Worm (Caenorhabditis elegans): ENCODE measurements around the gene ins-8.

ce11 chrIV:9716490-9716889, 35.7 kb upstream of the ins-8 start:
- TF ChIP-seq zag-1 (tag; optimal IDR thresholded peaks at IDR 0.05) (no peak), nhr-237 (tag; optimal IDR thresholded peaks at IDR 0.05) (no peak), fkh-10 (GFP tag; optimal IDR thresholded peaks at IDR 0.05) (no peak), pqm-1 (tag; optimal IDR thresholded peaks at IDR 0.05) (peak; percentile 72), nhr-11 (tag; optimal IDR thresholded peaks at IDR 0.05) (no peak), ceh-28 (tag; optimal IDR thresholded peaks at IDR 0.05) (peak; percentile 59), ceh-82 (tag; optimal IDR thresholded peaks at IDR 0.05) (no peak), nhr-28 (tag; optimal IDR thresholded peaks at IDR 0.05) (no peak), ZK546.5 (tag; optimal IDR thresholded peaks at IDR 0.05) (no peak)

Measured in whole organism, L3 larva.